Worm (Caenorhabditis elegans) whole organism, L4 larva: ENCODE results near the gene ndx-3.
"Not testable (repeated sequence)": the region's sequence is repeated elsewhere in the genome, so short reads cannot be mapped to it uniquely, and the experiment has no call there.

ENCODE experiments used
- F10B5.3 ChIP-seq: sonication (generic microtip); optimal IDR thresholded peaks from 2 replicates; lab custom pipeline; 2016; ENCODE audit warnings: mild to moderate bottlenecking, missing genetic modification characterization, missing compliant biosample characterization
- F37D6.2 ChIP-seq: sonication (generic microtip); optimal IDR thresholded peaks from 2 replicates; lab custom pipeline; 2016; ENCODE audit warnings: mild to moderate bottlenecking, missing genetic modification characterization, missing compliant biosample characterization
- F49E8.2 ChIP-seq: sonication (generic microtip); optimal IDR thresholded peaks from 2 replicates; lab custom pipeline; 2016; ENCODE audit warnings: missing compliant biosample characterization, mild to moderate bottlenecking, missing genetic modification characterization, borderline replicate concordance
- R02D3.7 ChIP-seq: fragments of 150-350 bp; sonication (generic microtip); optimal IDR thresholded peaks from 3 replicates; lab custom pipeline; 2014; ENCODE audit warnings: missing biosample characterization, missing genetic modification characterization
- T20F7.1 ChIP-seq: fragments of 200-800 bp; sonication (Bioruptor generic); optimal IDR thresholded peaks from 2 replicates; lab custom pipeline; 2018; ENCODE audit warnings: mild to moderate bottlenecking, missing genetic modification characterization, missing compliant biosample characterization
- T26A8.4 ChIP-seq: fragments of 200-800 bp; sonication (Bioruptor generic); IDR thresholded peaks from 2 replicates; pipeline ENCODE4 v1.3.6; 2022; ENCODE audit warnings: missing genetic modification characterization, missing compliant biosample characterization
- Y105C5A.15 ChIP-seq: fragments of 200-800 bp; sonication (Bioruptor generic); IDR thresholded peaks from 2 replicates; pipeline ENCODE4 v1.3.6; 2022; ENCODE audit warnings: missing genetic modification characterization, missing compliant biosample characterization
- Y48G9A.11 ChIP-seq: fragments of 200-800 bp; sonication (Bioruptor generic); IDR thresholded peaks from 2 replicates; pipeline ENCODE4 v1.3.6; 2022; ENCODE audit warnings: missing genetic modification reagents, missing genetic modification characterization, missing compliant biosample characterization
- arid-1 ChIP-seq: fragments of 200-800 bp; sonication (Bioruptor generic); conservative IDR thresholded peaks from 2 replicates; pipeline ENCODE4 v1.3.6; 2022; ENCODE audit warnings: missing genetic modification reagents, missing genetic modification characterization, missing compliant biosample characterization
- attf-4 ChIP-seq: sonication (generic microtip); optimal IDR thresholded peaks from 3 replicates; lab custom pipeline; 2017; ENCODE audit warnings: missing biosample characterization, missing genetic modification characterization
- ceh-32 ChIP-seq: sonication (generic microtip); optimal IDR thresholded peaks from 2 replicates; lab custom pipeline; 2016; ENCODE audit warnings: mild to moderate bottlenecking, missing genetic modification characterization, missing compliant biosample characterization; ENCODE audit not compliant: poor library complexity
- ceh-82 ChIP-seq: sonication (generic microtip); optimal IDR thresholded peaks from 2 replicates; lab custom pipeline; 2017; ENCODE audit warnings: missing biosample characterization, missing genetic modification characterization
- daf-19 ChIP-seq: fragments of 200-800 bp; sonication (Bioruptor generic); conservative IDR thresholded peaks from 2 replicates; pipeline ENCODE4 v1.3.6; 2022; ENCODE audit warnings: missing genetic modification characterization, missing compliant biosample characterization
- dmd-6 ChIP-seq: fragments of 200-800 bp; sonication (Bioruptor generic); IDR thresholded peaks from 2 replicates; pipeline ENCODE4 v1.3.6; 2022; ENCODE audit warnings: missing genetic modification reagents, missing genetic modification characterization, missing compliant biosample characterization
- dmd-9 ChIP-seq: fragments of 200-800 bp; sonication (Bioruptor generic); IDR thresholded peaks from 2 replicates; pipeline ENCODE4 v1.3.6; 2022; ENCODE audit warnings: missing genetic modification reagents, missing genetic modification characterization, missing compliant biosample characterization
- dve-1 ChIP-seq: sonication (generic microtip); optimal IDR thresholded peaks from 2 replicates; lab custom pipeline; 2017; ENCODE audit warnings: antibody characterized with exemption, mild to moderate bottlenecking, missing genetic modification characterization, missing compliant biosample characterization; ENCODE audit not compliant: insufficient read depth
- egl-27 ChIP-seq: sonication (generic microtip); optimal IDR thresholded peaks from 3 replicates; lab custom pipeline; 2017; ENCODE audit warnings: missing biosample characterization, missing genetic modification reagents, missing genetic modification characterization
- egl-43 ChIP-seq: fragments of 200-800 bp; sonication (Bioruptor generic); IDR thresholded peaks from 2 replicates; pipeline ENCODE4 v1.3.6; 2022; ENCODE audit warnings: missing genetic modification reagents, missing genetic modification characterization, missing compliant biosample characterization
- fos-1 ChIP-seq: fragments of 150-350 bp; optimal IDR thresholded peaks from 2 replicates; lab custom pipeline; 2014; ENCODE audit warnings: missing biosample characterization, missing genetic modification characterization
- hif-1 ChIP-seq, 2 experiments: sonication (generic microtip); optimal IDR thresholded peaks; 2 replicates each; lab custom pipeline; 2016 to 2017; ENCODE audit warnings: missing compliant biosample characterization in 2 of 2, missing genetic modification characterization in 2 of 2, missing genetic modification reagents in 2 of 2, missing genotype in 2 of 2, mild to moderate bottlenecking in 1 of 2
- hlh-30 ChIP-seq: sonication (generic microtip); optimal IDR thresholded peaks from 2 replicates; lab custom pipeline; 2017; ENCODE audit warnings: antibody characterized with exemption, mild to moderate bottlenecking, missing genetic modification characterization, missing compliant biosample characterization; ENCODE audit not compliant: insufficient read depth
- hmg-1.1 ChIP-seq: fragments of 200-800 bp; sonication (Bioruptor generic); IDR thresholded peaks from 2 replicates; pipeline ENCODE4 v1.3.6; 2022; ENCODE audit warnings: missing genetic modification reagents, missing genetic modification characterization, missing compliant biosample characterization
- lin-1 ChIP-seq: fragments of 200-800 bp; sonication (Bioruptor generic); IDR thresholded peaks from 2 replicates; pipeline ENCODE4 v1.3.6; 2022; ENCODE audit warnings: missing genetic modification reagents, missing genetic modification characterization, missing compliant biosample characterization
- lin-13 ChIP-seq: fragments of 150-350 bp; optimal IDR thresholded peaks from 2 replicates; lab custom pipeline; 2014; ENCODE audit warnings: missing biosample characterization, missing genetic modification reagents, missing genetic modification characterization
- lin-15B ChIP-seq: fragments of 150-350 bp; sonication (generic microtip); optimal IDR thresholded peaks from 3 replicates; lab custom pipeline; 2014; ENCODE audit warnings: missing biosample characterization, missing genetic modification characterization
- lin-29 ChIP-seq: fragments of 200-800 bp; sonication (Bioruptor generic); IDR thresholded peaks from 2 replicates; pipeline ENCODE4 v1.3.6; 2022; ENCODE audit warnings: missing genetic modification reagents, missing genetic modification characterization, missing compliant biosample characterization
- lir-3 ChIP-seq: sonication (generic microtip); optimal IDR thresholded peaks from 2 replicates; lab custom pipeline; 2016; ENCODE audit warnings: mild to moderate bottlenecking, missing genetic modification characterization, missing compliant biosample characterization
- mdt-29 ChIP-seq: fragments of 200-800 bp; sonication (Bioruptor generic); IDR thresholded peaks from 2 replicates; pipeline ENCODE4 v1.3.6; 2022; ENCODE audit warnings: missing genetic modification reagents, missing genetic modification characterization, missing compliant biosample characterization
- mxl-2 ChIP-seq: fragments of 200-800 bp; sonication (Bioruptor generic); conservative IDR thresholded peaks from 2 replicates; pipeline ENCODE4 v1.3.6; 2022; ENCODE audit warnings: missing genetic modification reagents, missing genetic modification characterization, missing compliant biosample characterization
- nhr-111 ChIP-seq: fragments of 200-800 bp; sonication (Bioruptor generic); optimal IDR thresholded peaks from 2 replicates; lab custom pipeline; 2018; ENCODE audit warnings: mild to moderate bottlenecking, missing genetic modification characterization, missing compliant biosample characterization
- nhr-41 ChIP-seq: fragments of 200-800 bp; sonication (Bioruptor generic); IDR thresholded peaks from 2 replicates; pipeline ENCODE4 v1.3.6; 2022; ENCODE audit warnings: missing genetic modification reagents, missing genetic modification characterization, missing compliant biosample characterization
- nhr-6 ChIP-seq: fragments of 150-350 bp; optimal IDR thresholded peaks from 2 replicates; lab custom pipeline; 2014; ENCODE audit warnings: missing biosample characterization, missing genetic modification characterization
- nhr-76 ChIP-seq: fragments of 150-350 bp; optimal IDR thresholded peaks from 2 replicates; lab custom pipeline; 2014; ENCODE audit warnings: missing biosample characterization, missing genetic modification characterization
- nhr-77 ChIP-seq: fragments of 150-350 bp; optimal IDR thresholded peaks from 2 replicates; lab custom pipeline; 2014; ENCODE audit warnings: missing biosample characterization, missing genetic modification characterization
- pha-4 ChIP-seq, 2 experiments: fragments of 150-350 bp in 1 of 2; fragments of 200-800 bp in 1 of 2; sonication (Bioruptor generic) in 1 of 2; IDR thresholded peaks in 1 of 2; optimal IDR thresholded peaks in 1 of 2; 2 replicates each; pipeline versions ENCODE4 v1.3.6 to Lab custom; 2014 to 2022; ENCODE audit warnings: missing genetic modification characterization in 2 of 2, missing genetic modification reagents in 2 of 2, missing biosample characterization in 1 of 2, missing compliant biosample characterization in 1 of 2
- saeg-2 ChIP-seq: fragments of 200-800 bp; sonication (Bioruptor generic); IDR thresholded peaks from 2 replicates; pipeline ENCODE4 v1.3.6; 2022; ENCODE audit warnings: missing genetic modification reagents, missing genetic modification characterization, missing compliant biosample characterization
- sdz-12 ChIP-seq: fragments of 200-800 bp; sonication (Bioruptor generic); optimal IDR thresholded peaks from 2 replicates; lab custom pipeline; 2018; ENCODE audit warnings: mild to moderate bottlenecking, missing genetic modification characterization, missing compliant biosample characterization
- set-16 ChIP-seq: fragments of 200-800 bp; sonication (Bioruptor generic); IDR thresholded peaks from 2 replicates; pipeline ENCODE4 v1.3.6; 2022; ENCODE audit warnings: missing genetic modification reagents, missing genetic modification characterization, missing compliant biosample characterization
- spr-3 ChIP-seq: fragments of 200-800 bp; sonication (Bioruptor generic); optimal IDR thresholded peaks from 2 replicates; lab custom pipeline; 2018; ENCODE audit warnings: mild to moderate bottlenecking, missing genetic modification characterization, missing compliant biosample characterization
- tag-97 ChIP-seq: fragments of 200-800 bp; sonication (Bioruptor generic); IDR thresholded peaks from 2 replicates; pipeline ENCODE4 v1.3.6; 2022; ENCODE audit warnings: missing genetic modification characterization, missing compliant biosample characterization
- tra-1 ChIP-seq: fragments of 200-800 bp; sonication (Bioruptor generic); IDR thresholded peaks from 2 replicates; pipeline ENCODE4 v1.3.6; 2022; ENCODE audit warnings: missing genetic modification reagents, missing genetic modification characterization, missing compliant biosample characterization
- unc-130 ChIP-seq: sonication (generic microtip); optimal IDR thresholded peaks from 2 replicates; lab custom pipeline; 2016; ENCODE audit warnings: missing genetic modification reagents, missing genetic modification characterization, missing compliant biosample characterization
- vab-7 ChIP-seq: fragments of 200-800 bp; sonication (Bioruptor generic); IDR thresholded peaks from 2 replicates; pipeline ENCODE4 v1.3.6; 2022; ENCODE audit warnings: missing genetic modification reagents, missing genetic modification characterization, missing compliant biosample characterization
- zip-11 ChIP-seq: fragments of 200-800 bp; sonication (Bioruptor generic); IDR thresholded peaks from 2 replicates; pipeline ENCODE4 v1.3.6; 2022; ENCODE audit warnings: missing genetic modification characterization, missing compliant biosample characterization
- ztf-7 ChIP-seq: fragments of 150-350 bp; optimal IDR thresholded peaks from 2 replicates; lab custom pipeline; 2014; ENCODE audit warnings: missing biosample characterization, missing genetic modification characterization

Gene ndx-3

ce11 chrII:4953289-4953688 lies at the start of gene ndx-3:
Gene ndx-3 (plus strand): TSS chrII:4953589.
- TF ChIP-seq vab-7 (GFP tag; lab: Robert Waterston, UW) (no peak), daf-19 (GFP tag; lab: Robert Waterston, UW) (no peak), set-16 (GFP tag; lab: Robert Waterston, UW) (no peak), ztf-7 (tag; lab: Kevin White, UChicago) (no peak), mdt-29 (GFP tag; lab: Robert Waterston, UW) (no peak), ceh-32 (tag; lab: Kevin White, UChicago) (no peak), spr-3 (GFP tag; lab: Kevin White, UChicago) (no peak), dmd-9 (GFP tag; lab: Robert Waterston, UW) (no peak), F10B5.3 (tag; lab: Kevin White, UChicago) (no peak), unc-130 (GFP tag; lab: Kevin White, UChicago) (no peak), nhr-41 (GFP tag; lab: Robert Waterston, UW) (no peak), T26A8.4 (GFP tag; lab: Robert Waterston, UW) (no peak), T20F7.1 (GFP tag; lab: Kevin White, UChicago) (no peak), R02D3.7 (tag; lab: Kevin White, UChicago) (no peak), nhr-76 (tag; lab: Kevin White, UChicago) (no peak)

ce11 chrII:4903696-4904095 lies 49.7 kb upstream of the ndx-3 start, which contains the start of gene sgt-1:
Gene sgt-1 (minus strand): TSS chrII:4903796.
- TF ChIP-seq dve-1; T26A8.4 (GFP tag; lab: Robert Waterston, UW); fos-1 (tag; lab: Kevin White, UChicago): not testable (repeated sequence)
- TF ChIP-seq, all 104 proteins: peak for 0; not testable (repeated sequence) for 104

ce11 chrII:4904277-4904676 lies 49.1 kb upstream of the ndx-3 start:
- TF ChIP-seq Y105C5A.15 (GFP tag; lab: Robert Waterston, UW) (no peak), nhr-6 (tag; lab: Kevin White, UChicago) (peak; percentile 41), ztf-7 (tag; lab: Kevin White, UChicago) (no peak), sdz-12 (GFP tag; lab: Kevin White, UChicago) (no peak), saeg-2 (GFP tag; lab: Robert Waterston, UW) (no peak), ceh-82 (no peak), lin-29 (no peak), nhr-111 (no peak), egl-43 (GFP tag; lab: Robert Waterston, UW) (no peak), lin-1 (no peak), tra-1 (GFP tag; lab: Robert Waterston, UW) (peak; percentile 45; the same call in 1 of the 2 replicates), hmg-1.1 (peak; percentile 79), tag-97 (GFP tag; lab: Robert Waterston, UW) (no peak), egl-27 (no peak), F49E8.2 (tag; lab: Kevin White, UChicago) (no peak), zip-11 (GFP tag; lab: Robert Waterston, UW) (no peak), lin-13 (GFP tag; lab: Kevin White, UChicago) (peak; percentile 60), lir-3 (no peak), attf-4 (tag; lab: Kevin White, UChicago) (no peak), R02D3.7 (tag; lab: Kevin White, UChicago) (no peak), lin-15B (tag; lab: Kevin White, UChicago) (no peak), F37D6.2 (tag; lab: Kevin White, UChicago) (peak; percentile 40), nhr-41 (GFP tag; lab: Robert Waterston, UW) (no peak), hif-1 (tag; optimal IDR thresholded peaks at IDR 0.05; lab: Kevin White, UChicago) (peak in 1 of 2 experiments; percentile 67), hlh-30 (tag; lab: Kevin White, UChicago) (peak; percentile 89), mxl-2 (GFP tag; lab: Robert Waterston, UW) (no peak), Y48G9A.11 (GFP tag; lab: Robert Waterston, UW) (no peak), unc-130 (GFP tag; lab: Kevin White, UChicago) (peak; percentile 64), nhr-77 (peak; percentile 77), T26A8.4 (GFP tag; lab: Robert Waterston, UW) (0 out of 2 replicates have a peak, but pooled peaks have one; percentile 37), arid-1 (peak; percentile 68; the same call in 1 of the 2 replicates), dmd-6 (GFP tag; lab: Robert Waterston, UW) (peak; percentile 66), pha-4 (GFP tag; IDR thresholded peaks at IDR 0.05; lab: Robert Waterston, UW) (peak; percentile 37; the same call in 1 of the 2 replicates), pha-4 (tag; optimal IDR thresholded peaks at IDR 0.05; lab: Kevin White, UChicago) (peak; percentile 23)
